Worm (Caenorhabditis elegans) whole organism, early embryonic: ENCODE measurements around the gene ttll-9.

Source experiments
- B0310.2 ChIP-seq: sonication (generic microtip); optimal IDR thresholded peaks from 2 replicates; lab custom pipeline; 2016; ENCODE audit warnings: mild to moderate bottlenecking, missing genetic modification characterization, missing compliant biosample characterization
- F13C5.2 ChIP-seq: sonication (generic microtip); optimal IDR thresholded peaks from 2 replicates; lab custom pipeline; 2017; ENCODE audit warnings: mild to moderate bottlenecking, missing genetic modification characterization, inconsistent platforms, missing compliant biosample characterization
- aly-1 ChIP-seq: sonication (generic microtip); optimal IDR thresholded peaks from 2 replicates; lab custom pipeline; 2016; ENCODE audit warnings: missing genetic modification characterization, missing compliant biosample characterization
- ama-1 ChIP-seq: fragments of 150-350 bp; optimal IDR thresholded peaks from 2 replicates; lab custom pipeline; 2014
- ceh-13 ChIP-seq: fragments of 200-800 bp; sonication (Bioruptor generic); optimal IDR thresholded peaks from 2 replicates; lab custom pipeline; 2018; ENCODE audit warnings: mild to moderate bottlenecking, missing genetic modification characterization, missing compliant biosample characterization
- ceh-36 ChIP-seq: sonication (generic microtip); optimal IDR thresholded peaks from 2 replicates; lab custom pipeline; 2016; ENCODE audit warnings: missing genetic modification characterization, inconsistent platforms, missing compliant biosample characterization
- ets-7 ChIP-seq: sonication (generic microtip); optimal IDR thresholded peaks from 2 replicates; lab custom pipeline; 2016; ENCODE audit warnings: missing genotype, missing genetic modification characterization, missing compliant biosample characterization
- flt-1 ChIP-seq: fragments of 200-800 bp; sonication (Bioruptor generic); IDR thresholded peaks from 2 replicates; pipeline ENCODE4 v1.3.6; 2022; ENCODE audit warnings: missing genetic modification characterization, missing compliant biosample characterization
- hmbx-1 ChIP-seq: sonication (generic microtip); optimal IDR thresholded peaks from 2 replicates; lab custom pipeline; 2016; ENCODE audit warnings: mild to moderate bottlenecking, missing genetic modification characterization, missing compliant biosample characterization
- hmg-4 ChIP-seq: fragments of 200-800 bp; sonication (Bioruptor generic); optimal IDR thresholded peaks from 2 replicates; lab custom pipeline; 2018; ENCODE audit warnings: mild to moderate bottlenecking, missing genetic modification characterization, missing compliant biosample characterization
- hnd-1 ChIP-seq: sonication (generic microtip); optimal IDR thresholded peaks from 2 replicates; lab custom pipeline; 2016; ENCODE audit warnings: missing genetic modification characterization, missing compliant biosample characterization
- pes-1 ChIP-seq: fragments of 200-800 bp; sonication (Bioruptor generic); IDR thresholded peaks from 2 replicates; pipeline ENCODE4 v1.3.6; 2022; ENCODE audit warnings: missing genetic modification reagents, missing genetic modification characterization, missing compliant biosample characterization
- scrt-1 ChIP-seq: fragments of 200-800 bp; sonication (Bioruptor generic); IDR thresholded peaks from 2 replicates; pipeline ENCODE4 v1.3.6; 2022; ENCODE audit warnings: missing genetic modification characterization, missing compliant biosample characterization
- sea-1 ChIP-seq: fragments of 200-800 bp; sonication (Bioruptor generic); conservative IDR thresholded peaks from 2 replicates; pipeline ENCODE4 v1.3.6; 2022; ENCODE audit warnings: missing genetic modification characterization, missing compliant biosample characterization
- tbx-11 ChIP-seq: fragments of 200-800 bp; sonication (Bioruptor generic); IDR thresholded peaks from 2 replicates; pipeline ENCODE4 v1.3.6; 2022; ENCODE audit warnings: missing genetic modification characterization, missing compliant biosample characterization
- tbx-37 ChIP-seq: fragments of 200-800 bp; sonication (Bioruptor generic); conservative IDR thresholded peaks from 2 replicates; pipeline ENCODE4 v1.3.6; 2022; ENCODE audit warnings: missing genetic modification reagents, missing genetic modification characterization, missing compliant biosample characterization
- tra-4 ChIP-seq: sonication (generic microtip); optimal IDR thresholded peaks from 2 replicates; lab custom pipeline; 2017; ENCODE audit warnings: missing genetic modification characterization, missing compliant biosample characterization

The ttll-9 gene

DNA sequence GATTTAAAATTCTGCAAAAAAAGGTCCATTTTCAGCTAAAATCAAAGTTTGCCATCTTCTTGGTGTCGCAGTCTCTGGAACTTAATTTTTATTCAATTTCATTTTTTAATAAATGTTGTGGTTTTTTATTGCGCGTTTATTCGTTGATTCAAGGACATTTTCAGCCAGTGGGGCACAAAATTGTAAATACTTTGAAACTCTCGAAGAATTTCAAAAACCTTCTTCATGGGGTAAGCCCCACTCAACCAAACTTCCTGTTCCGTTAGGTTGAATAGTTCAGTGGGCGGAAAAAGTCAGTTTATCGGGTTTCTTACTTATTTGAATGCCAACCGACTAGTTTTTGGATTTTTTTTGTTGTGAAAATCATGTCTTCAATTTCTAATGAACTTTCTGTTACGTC, at the start of gene ttll-9:
Gene ttll-9 (plus strand): TSS at position 301 of the 400 bp plus-strand sequence.
- TF ChIP-seq F13C5.2 (tag; lab: Kevin White, UChicago) (no peak), ceh-13 (GFP tag; lab: Kevin White, UChicago) (no peak), ets-7 (tag; lab: Kevin White, UChicago) (no peak), scrt-1 (GFP tag; lab: Robert Waterston, UW) (no peak), ceh-36 (tag; lab: Kevin White, UChicago) (no peak), hmbx-1 (tag; lab: Kevin White, UChicago) (no peak), sea-1 (GFP tag; lab: Robert Waterston, UW) (no peak), tbx-37 (GFP tag; lab: Robert Waterston, UW) (no peak), B0310.2 (tag; lab: Kevin White, UChicago) (no peak), aly-1 (no peak), pes-1 (GFP tag; lab: Robert Waterston, UW) (no peak), hmg-4 (GFP tag; lab: Kevin White, UChicago) (no peak), flt-1 (GFP tag; lab: Robert Waterston, UW) (no peak), tra-4 (tag; lab: Kevin White, UChicago) (no peak), hnd-1 (tag; lab: Kevin White, UChicago) (no peak), ama-1 (no peak), tbx-11 (GFP tag; lab: Robert Waterston, UW) (no peak)

ce11 chrV:20861080-20861479, 49.2 kb upstream of the ttll-9 start, which contains the start of gene try-4:
Gene try-4 (minus strand): TSS chrV:20861153.
- no peak for TF ChIP-seq pes-1 (GFP tag; lab: Robert Waterston, UW)
- TF ChIP-seq hmg-4 (GFP tag; lab: Kevin White, UChicago): no peak
- TF ChIP-seq ets-7 (tag; lab: Kevin White, UChicago): no peak
- no peak for TF ChIP-seq F13C5.2 (tag; lab: Kevin White, UChicago)
- no peak for TF ChIP-seq aly-1
- no peak for TF ChIP-seq tbx-37 (GFP tag; lab: Robert Waterston, UW)
- no peak for TF ChIP-seq hmbx-1 (tag; lab: Kevin White, UChicago)
- TF ChIP-seq B0310.2 (tag; lab: Kevin White, UChicago): no peak
- TF ChIP-seq scrt-1 (GFP tag; lab: Robert Waterston, UW): no peak
- no peak for TF ChIP-seq ama-1
- TF ChIP-seq flt-1 (GFP tag; lab: Robert Waterston, UW): no peak
- TF ChIP-seq sea-1 (GFP tag; lab: Robert Waterston, UW): no peak
- no peak for TF ChIP-seq tra-4 (tag; lab: Kevin White, UChicago)
- no peak for TF ChIP-seq ceh-36 (tag; lab: Kevin White, UChicago)
- no peak for TF ChIP-seq hnd-1 (tag; lab: Kevin White, UChicago)
- TF ChIP-seq ceh-13 (GFP tag; lab: Kevin White, UChicago): no peak
- no peak for TF ChIP-seq tbx-11 (GFP tag; lab: Robert Waterston, UW)

DNA sequence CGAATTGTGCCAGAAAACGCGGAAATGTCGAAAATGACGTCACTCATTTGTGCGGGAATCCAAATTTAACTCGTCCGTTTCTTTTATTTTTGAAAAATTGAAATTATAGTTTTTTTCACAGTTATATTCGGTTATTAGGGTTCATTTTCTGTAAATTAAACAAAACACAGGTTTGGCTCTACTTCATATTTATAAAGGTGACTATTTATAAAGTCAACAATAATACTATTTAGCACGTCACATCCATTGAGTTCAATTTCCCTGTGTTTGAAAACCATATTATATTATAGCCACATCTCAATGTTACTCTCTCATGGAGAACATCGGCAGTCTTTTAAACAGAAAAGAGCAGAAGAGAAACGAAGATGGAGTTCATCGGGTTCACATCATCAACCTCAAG, 47.6 kb upstream of the ttll-9 start, which contains the start of gene twk-35:
Gene twk-35 (plus strand): TSS at position 301 of the 400 bp plus-strand sequence.
- TF ChIP-seq ceh-13 (GFP tag; lab: Kevin White, UChicago): no peak
- no peak for TF ChIP-seq sea-1 (GFP tag; lab: Robert Waterston, UW)
- no peak for TF ChIP-seq hmbx-1 (tag; lab: Kevin White, UChicago)
- TF ChIP-seq tbx-37 (GFP tag; lab: Robert Waterston, UW): no peak
- TF ChIP-seq ets-7 (tag; lab: Kevin White, UChicago): no peak
- no peak for TF ChIP-seq flt-1 (GFP tag; lab: Robert Waterston, UW)
- no peak for TF ChIP-seq B0310.2 (tag; lab: Kevin White, UChicago)
- TF ChIP-seq hnd-1 (tag; lab: Kevin White, UChicago): no peak
- TF ChIP-seq aly-1: no peak
- no peak for TF ChIP-seq tbx-11 (GFP tag; lab: Robert Waterston, UW)
- TF ChIP-seq ama-1: no peak
- TF ChIP-seq tra-4 (tag; lab: Kevin White, UChicago): no peak
- no peak for TF ChIP-seq pes-1 (GFP tag; lab: Robert Waterston, UW)
- no peak for TF ChIP-seq hmg-4 (GFP tag; lab: Kevin White, UChicago)
- no peak for TF ChIP-seq scrt-1 (GFP tag; lab: Robert Waterston, UW)
- TF ChIP-seq ceh-36 (tag; lab: Kevin White, UChicago): no peak

- TF ChIP-seq F13C5.2 (tag; lab: Kevin White, UChicago): no peak
- no peak for TF ChIP-seq ceh-36 (tag; lab: Kevin White, UChicago)
- no peak for TF ChIP-seq ceh-13 (GFP tag; lab: Kevin White, UChicago)
Observed at ce11 chrV:20866406-20866805, 43.9 kb upstream of the ttll-9 start.

DNA sequence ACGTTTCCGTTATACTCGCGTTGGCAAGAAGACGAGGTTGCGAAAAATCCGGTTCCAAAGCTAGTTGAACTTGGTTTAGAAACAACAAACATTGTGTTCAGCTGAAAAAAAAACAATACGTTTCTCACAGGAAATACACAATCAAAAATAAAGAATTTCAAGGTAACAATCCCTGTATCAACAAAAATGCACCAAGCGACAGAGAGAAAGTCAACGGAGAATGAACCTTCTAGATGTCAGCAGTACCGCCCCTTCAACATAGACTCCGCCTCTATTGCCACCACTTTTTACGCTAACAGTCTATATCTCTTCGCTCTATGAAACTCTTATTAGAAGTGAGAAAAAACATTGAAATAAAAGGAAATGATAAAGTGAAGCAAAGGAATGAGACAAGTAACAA, 41.9 kb upstream of the ttll-9 start, which contains the start of gene F31D4.8:
Gene F31D4.8 (minus strand): TSS at position 101 of the 400 bp plus-strand sequence.
- TF ChIP-seq F13C5.2 (tag; lab: Kevin White, UChicago) (no peak), ceh-36 (tag; lab: Kevin White, UChicago) (no peak), tbx-11 (GFP tag; lab: Robert Waterston, UW) (no peak), ceh-13 (GFP tag; lab: Kevin White, UChicago) (no peak), hnd-1 (tag; lab: Kevin White, UChicago) (no peak), flt-1 (GFP tag; lab: Robert Waterston, UW) (no peak), scrt-1 (GFP tag; lab: Robert Waterston, UW) (no peak), sea-1 (GFP tag; lab: Robert Waterston, UW) (no peak), hmbx-1 (tag; lab: Kevin White, UChicago) (no peak), pes-1 (GFP tag; lab: Robert Waterston, UW) (no peak)

ce11 chrV:20870633-20871032, 39.6 kb upstream of the ttll-9 start:
- TF ChIP-seq ceh-36 (tag; lab: Kevin White, UChicago) (no peak), sea-1 (GFP tag; lab: Robert Waterston, UW) (no peak), ceh-13 (GFP tag; lab: Kevin White, UChicago) (no peak), hnd-1 (tag; lab: Kevin White, UChicago) (no peak), hmbx-1 (tag; lab: Kevin White, UChicago) (no peak), B0310.2 (tag; lab: Kevin White, UChicago) (no peak), scrt-1 (GFP tag; lab: Robert Waterston, UW) (no peak), F13C5.2 (tag; lab: Kevin White, UChicago) (no peak), ama-1 (no peak), aly-1 (no peak), pes-1 (GFP tag; lab: Robert Waterston, UW) (no peak), tbx-37 (GFP tag; lab: Robert Waterston, UW) (no peak), ets-7 (tag; lab: Kevin White, UChicago) (no peak), hmg-4 (GFP tag; lab: Kevin White, UChicago) (no peak)
